Worm (Caenorhabditis elegans) whole organism, L3 larva: Measurements from ENCODE around the gene ife-4.

Experiments used
- R02D3.7 ChIP-seq: fragments of 150-350 bp; optimal IDR thresholded peaks from 2 replicates; lab custom pipeline; 2014; ENCODE audit warnings: missing biosample characterization, missing genetic modification characterization
- ZK546.5 ChIP-seq: sonication (generic microtip); optimal IDR thresholded peaks from 2 replicates; lab custom pipeline; 2017; ENCODE audit warnings: missing biosample characterization, missing genetic modification characterization
- aly-2 ChIP-seq: fragments of 150-350 bp; optimal IDR thresholded peaks from 2 replicates; lab custom pipeline; 2014; ENCODE audit warnings: missing biosample characterization, missing genetic modification characterization
- ama-1 ChIP-seq: fragments of 150-350 bp; optimal IDR thresholded peaks from 2 replicates; lab custom pipeline; 2018
- ceh-16 ChIP-seq: sonication (generic microtip); optimal IDR thresholded peaks from 2 replicates; lab custom pipeline; 2017; ENCODE audit warnings: missing biosample characterization, missing genetic modification characterization
- ceh-28 ChIP-seq: fragments of 150-350 bp; optimal IDR thresholded peaks from 2 replicates; lab custom pipeline; 2014; ENCODE audit warnings: missing biosample characterization, missing genetic modification reagents, missing genetic modification characterization
- ceh-82 ChIP-seq: fragments of 150-350 bp; optimal IDR thresholded peaks from 2 replicates; lab custom pipeline; 2014; ENCODE audit warnings: missing biosample characterization, missing genetic modification characterization
- ceh-9 ChIP-seq: sonication (generic microtip); optimal IDR thresholded peaks from 2 replicates; lab custom pipeline; 2018; ENCODE audit warnings: missing biosample characterization, missing genetic modification characterization
- daf-12 ChIP-seq: fragments of 150-350 bp; optimal IDR thresholded peaks from 2 replicates; lab custom pipeline; 2014; ENCODE audit warnings: missing biosample characterization, missing genetic modification reagents, missing genetic modification characterization
- egl-27 ChIP-seq: sonication (generic microtip); optimal IDR thresholded peaks from 4 replicates; lab custom pipeline; 2017; ENCODE audit warnings: missing biosample characterization, missing genetic modification reagents, missing genetic modification characterization
- egl-5 ChIP-seq: fragments of 150-350 bp; optimal IDR thresholded peaks from 2 replicates; lab custom pipeline; 2017; ENCODE audit warnings: missing biosample characterization, missing genetic modification reagents, missing genetic modification characterization, inconsistent platforms
- elt-1 ChIP-seq: fragments of 150-350 bp; optimal IDR thresholded peaks from 2 replicates; lab custom pipeline; 2014; ENCODE audit warnings: missing biosample characterization, missing genetic modification characterization
- elt-2 ChIP-seq: sonication (generic microtip); optimal IDR thresholded peaks from 2 replicates; lab custom pipeline; 2016; ENCODE audit warnings: missing genetic modification reagents, mild to moderate bottlenecking, missing genetic modification characterization, missing compliant biosample characterization
- elt-3 ChIP-seq, 3 experiments: fragments of 150-350 bp in 1 of 3; sonication (generic microtip) in 2 of 3; optimal IDR thresholded peaks; 2 replicates in 2 of 3; 4 replicates in 1 of 3; lab custom pipeline; 2014 to 2017; ENCODE audit warnings: missing biosample characterization in 3 of 3, missing genetic modification characterization in 3 of 3
- eor-1 ChIP-seq, 2 experiments: fragments of 150-350 bp; optimal IDR thresholded peaks; 2 replicates each; lab custom pipeline; 2014 to 2018; ENCODE audit warnings: missing biosample characterization in 2 of 2, missing genetic modification characterization in 2 of 2
- fkh-10 ChIP-seq: sonication (generic microtip); optimal IDR thresholded peaks from 2 replicates; lab custom pipeline; 2017; ENCODE audit warnings: missing biosample characterization, missing genetic modification reagents, missing genetic modification characterization
- fkh-2 ChIP-seq: fragments of 150-350 bp; optimal IDR thresholded peaks from 2 replicates; lab custom pipeline; 2014; ENCODE audit warnings: missing biosample characterization, missing genetic modification reagents, missing genetic modification characterization
- fos-1 ChIP-seq: fragments of 150-350 bp; optimal IDR thresholded peaks from 2 replicates; lab custom pipeline; 2014; ENCODE audit warnings: missing biosample characterization, missing genetic modification characterization
- hmg-11 ChIP-seq: sonication (generic microtip); optimal IDR thresholded peaks from 2 replicates; lab custom pipeline; 2016; ENCODE audit warnings: missing genetic modification characterization, missing compliant biosample characterization
- jun-1 ChIP-seq: fragments of 150-350 bp; optimal IDR thresholded peaks from 2 replicates; lab custom pipeline; 2014; ENCODE audit warnings: missing biosample characterization, missing genetic modification reagents, missing genetic modification characterization
- lin-15B ChIP-seq: fragments of 150-350 bp; optimal IDR thresholded peaks from 2 replicates; lab custom pipeline; 2014; ENCODE audit warnings: missing biosample characterization, missing genetic modification characterization
- lin-39 ChIP-seq: fragments of 150-350 bp; optimal IDR thresholded peaks from 2 replicates; lab custom pipeline; 2018; ENCODE audit warnings: missing biosample characterization, missing genetic modification reagents, missing genetic modification characterization
- lsy-12 ChIP-seq: sonication (generic microtip); optimal IDR thresholded peaks from 2 replicates; lab custom pipeline; 2016; ENCODE audit warnings: mild to moderate bottlenecking, missing genetic modification characterization, missing compliant biosample characterization
- mdl-1 ChIP-seq: fragments of 150-350 bp; optimal IDR thresholded peaks from 2 replicates; lab custom pipeline; 2014; ENCODE audit warnings: missing biosample characterization, missing genetic modification characterization
- mml-1 ChIP-seq: fragments of 150-350 bp; sonication (generic microtip); optimal IDR thresholded peaks from 3 replicates; lab custom pipeline; 2014; ENCODE audit warnings: missing biosample characterization, missing genetic modification characterization
- nfya-1 ChIP-seq: sonication (generic microtip); optimal IDR thresholded peaks from 2 replicates; lab custom pipeline; 2017; ENCODE audit warnings: missing genetic modification characterization, mild to moderate bottlenecking, missing compliant biosample characterization, antibody characterized with exemption, moderate library complexity; ENCODE audit not compliant: insufficient read depth
- nhr-11 ChIP-seq: fragments of 150-350 bp; optimal IDR thresholded peaks from 2 replicates; lab custom pipeline; 2014; ENCODE audit warnings: missing biosample characterization, missing genetic modification characterization
- nhr-12 ChIP-seq: fragments of 150-350 bp; optimal IDR thresholded peaks from 2 replicates; lab custom pipeline; 2014; ENCODE audit warnings: missing biosample characterization, missing genetic modification characterization
- nhr-23 ChIP-seq: fragments of 150-350 bp; optimal IDR thresholded peaks from 2 replicates; lab custom pipeline; 2014; ENCODE audit warnings: missing biosample characterization, missing genetic modification reagents, missing genetic modification characterization
- nhr-237 ChIP-seq: fragments of 150-350 bp; optimal IDR thresholded peaks from 2 replicates; lab custom pipeline; 2014; ENCODE audit warnings: missing biosample characterization, missing genetic modification characterization
- nhr-25 ChIP-seq: sonication (generic microtip); optimal IDR thresholded peaks from 2 replicates; lab custom pipeline; 2017; ENCODE audit warnings: missing biosample characterization, missing genetic modification characterization
- nhr-28 ChIP-seq: fragments of 150-350 bp; optimal IDR thresholded peaks from 2 replicates; lab custom pipeline; 2014; ENCODE audit warnings: missing biosample characterization, missing genetic modification characterization
- nhr-67 ChIP-seq: fragments of 150-350 bp; optimal IDR thresholded peaks from 2 replicates; lab custom pipeline; 2014; ENCODE audit warnings: missing biosample characterization, missing genetic modification characterization
- nhr-76 ChIP-seq: fragments of 150-350 bp; sonication (generic microtip); optimal IDR thresholded peaks from 5 replicates; lab custom pipeline; 2014; ENCODE audit warnings: missing biosample characterization, missing genetic modification characterization
- nhr-77 ChIP-seq: fragments of 150-350 bp; optimal IDR thresholded peaks from 2 replicates; lab custom pipeline; 2014; ENCODE audit warnings: missing biosample characterization, missing genetic modification characterization
- pha-4 ChIP-seq: fragments of 150-350 bp; optimal IDR thresholded peaks from 2 replicates; lab custom pipeline; 2014; ENCODE audit warnings: missing biosample characterization, missing genetic modification reagents, missing genetic modification characterization
- pqm-1 ChIP-seq: fragments of 150-350 bp; optimal IDR thresholded peaks from 2 replicates; lab custom pipeline; 2017; ENCODE audit warnings: missing biosample characterization, missing genetic modification characterization, inconsistent platforms
- sea-2 ChIP-seq: fragments of 150-350 bp; sonication (generic microtip); optimal IDR thresholded peaks from 4 replicates; lab custom pipeline; 2014; ENCODE audit warnings: missing biosample characterization, missing genetic modification reagents, missing genetic modification characterization
- skn-1 ChIP-seq: fragments of 150-350 bp; optimal IDR thresholded peaks from 2 replicates; lab custom pipeline; 2014; ENCODE audit warnings: missing biosample characterization, missing genetic modification characterization
- snpc-4 ChIP-seq: fragments of 150-350 bp; optimal IDR thresholded peaks from 2 replicates; lab custom pipeline; 2014; ENCODE audit warnings: missing biosample characterization, missing genetic modification characterization
- tbx-2 ChIP-seq: sonication (generic microtip); optimal IDR thresholded peaks from 2 replicates; lab custom pipeline; 2016; ENCODE audit warnings: mild to moderate bottlenecking, missing genetic modification characterization, missing compliant biosample characterization
- unc-39 ChIP-seq: sonication (generic microtip); optimal IDR thresholded peaks from 4 replicates; lab custom pipeline; 2017; ENCODE audit warnings: missing biosample characterization, missing genetic modification characterization
- unc-62 ChIP-seq: fragments of 150-350 bp; sonication (generic microtip); optimal IDR thresholded peaks from 4 replicates; lab custom pipeline; 2014; ENCODE audit warnings: missing biosample characterization, missing genetic modification reagents, missing genetic modification characterization
- zag-1 ChIP-seq: fragments of 150-350 bp; optimal IDR thresholded peaks from 2 replicates; lab custom pipeline; 2014; ENCODE audit warnings: missing biosample characterization, missing genetic modification characterization
- ztf-11 ChIP-seq: fragments of 150-350 bp; optimal IDR thresholded peaks from 2 replicates; lab custom pipeline; 2014; ENCODE audit warnings: missing biosample characterization, missing genetic modification characterization
- ztf-4 ChIP-seq: fragments of 150-350 bp; optimal IDR thresholded peaks from 2 replicates; lab custom pipeline; 2014; ENCODE audit warnings: missing biosample characterization, missing genetic modification characterization

Gene ife-4

ce11 chrX:1124146-1124545, 20.1 kb downstream of the ife-4 start, which contains the start of gene C05D9.9:
C05D9.9 (minus strand) TSS chrX:1124246.
- TF ChIP-seq ztf-4 (no peak), egl-5 (tag; lab: Kevin White, UChicago) (no peak), mml-1 (tag; lab: Kevin White, UChicago) (no peak), ceh-9 (tag; lab: Kevin White, UChicago) (no peak), lin-39 (tag; lab: Kevin White, UChicago) (no peak), elt-1 (tag; lab: Kevin White, UChicago) (no peak)

ce11 chrX:1125426-1125825, 21.4 kb downstream of the ife-4 start, which contains the start of gene lmp-2:
lmp-2 (plus strand) TSS chrX:1125615.
- TF ChIP-seq ztf-11 (tag; lab: Kevin White, UChicago) = no peak
- TF ChIP-seq pqm-1 (tag; lab: Kevin White, UChicago) = peak; percentile 45
- peak; percentile 83 for TF ChIP-seq elt-2 (tag; lab: Kevin White, UChicago)

- TF ChIP-seq nhr-77 (tag; lab: Kevin White, UChicago) (no peak), nhr-25 (tag; lab: Kevin White, UChicago) (no peak), ceh-82 (tag; lab: Kevin White, UChicago) (no peak), ztf-4 (no peak), mdl-1 (tag; lab: Kevin White, UChicago) (no peak), nhr-23 (no peak), sea-2 (GFP tag; lab: Kevin White, UChicago) (no peak), snpc-4 (tag; lab: Kevin White, UChicago) (no peak), elt-3 (tag; optimal IDR thresholded peaks at IDR 0.05; lab: Kevin White, UChicago) (no peak), ceh-28 (no peak), tbx-2 (tag; lab: Kevin White, UChicago) (no peak), eor-1 (tag; optimal IDR thresholded peaks at IDR 0.05; lab: Kevin White, UChicago) (no peak), zag-1 (tag; lab: Kevin White, UChicago) (no peak)
These were observed 22.2 kb downstream of the ife-4 start for ce11 chrX:1126207-1126606.

- TF ChIP-seq lin-15B (tag; lab: Kevin White, UChicago) = peak; percentile 57
- no peak for TF ChIP-seq unc-39 (tag; lab: Kevin White, UChicago)
- peak; percentile 44 for TF ChIP-seq nhr-23
- no peak for TF ChIP-seq ama-1 (lab: Kevin White, UChicago)
- TF ChIP-seq fkh-10 = no peak
- TF ChIP-seq nfya-1 (tag; lab: Kevin White, UChicago) = peak; percentile 41
- TF ChIP-seq pha-4 (tag; lab: Kevin White, UChicago) = peak; percentile 64
- no peak for TF ChIP-seq egl-27
- TF ChIP-seq fkh-2 (tag; lab: Kevin White, UChicago) = no peak
- no peak for TF ChIP-seq nhr-76
- TF ChIP-seq R02D3.7 (tag; lab: Kevin White, UChicago) = no peak
- TF ChIP-seq ZK546.5 = no peak
- peak; percentile 47 for TF ChIP-seq egl-5 (tag; lab: Kevin White, UChicago)
- no peak for TF ChIP-seq ceh-82 (tag; lab: Kevin White, UChicago)
- no peak for TF ChIP-seq nhr-237
- TF ChIP-seq ceh-9 (tag; lab: Kevin White, UChicago) = no peak
- TF ChIP-seq tbx-2 (tag; lab: Kevin White, UChicago) = no peak
- TF ChIP-seq elt-2 (tag; lab: Kevin White, UChicago) = peak; percentile 58
- no peak for TF ChIP-seq elt-1 (tag; lab: Kevin White, UChicago)
- TF ChIP-seq lin-39 (tag; lab: Kevin White, UChicago) = peak; percentile 70
- TF ChIP-seq ceh-28 = peak; percentile 9
- peak; percentile 0 for TF ChIP-seq mdl-1 (tag; lab: Kevin White, UChicago)
- peak; percentile 10 for TF ChIP-seq fos-1
- peak; percentile 65 for TF ChIP-seq hmg-11 (tag; lab: Kevin White, UChicago)
- no peak for TF ChIP-seq zag-1 (tag; lab: Kevin White, UChicago)
- TF ChIP-seq nhr-67 (tag; lab: Kevin White, UChicago) = no peak
- TF ChIP-seq daf-12 (tag; lab: Kevin White, UChicago) = no peak
- no peak for TF ChIP-seq ztf-11 (tag; lab: Kevin White, UChicago)
- peak; percentile 47 for TF ChIP-seq snpc-4 (tag; lab: Kevin White, UChicago)
- TF ChIP-seq unc-62 (GFP tag; lab: Kevin White, UChicago) = no peak
- TF ChIP-seq nhr-77 (tag; lab: Kevin White, UChicago) = no peak
- no peak for TF ChIP-seq nhr-11 (tag; lab: Kevin White, UChicago)
- peak; percentile 61 for TF ChIP-seq jun-1 (tag; lab: Kevin White, UChicago)
- no peak for TF ChIP-seq nhr-28 (tag; lab: Kevin White, UChicago)
- no peak for TF ChIP-seq ceh-16
- peak; percentile 34 for TF ChIP-seq skn-1 (tag; lab: Kevin White, UChicago)
- no peak for TF ChIP-seq eor-1 (tag; optimal IDR thresholded peaks at IDR 0.05; lab: Kevin White, UChicago)
- no peak for TF ChIP-seq lsy-12 (tag; lab: Kevin White, UChicago)
- TF ChIP-seq elt-3 (tag; optimal IDR thresholded peaks at IDR 0.05; lab: Kevin White, UChicago) = no peak
- no peak for TF ChIP-seq aly-2 (tag; lab: Kevin White, UChicago)
- TF ChIP-seq nhr-12 (tag; lab: Kevin White, UChicago) = no peak
- TF ChIP-seq sea-2 (GFP tag; lab: Kevin White, UChicago) = no peak
These were observed 24.6 kb downstream of the ife-4 start, which contains the start of gene snx-1 for ce11 chrX:1128503-1129036. snx-1 (plus strand) TSS chrX:1128986.
